Fruit fly (Drosophila melanogaster) whole organism, embryonic: ENCODE data around the gene CG3841.

ENCODE experiments used
- Antp ChIP-seq: fragments of 200-800 bp; sonication (Bioruptor generic); optimal IDR thresholded peaks from 3 replicates; lab custom pipeline; 2016; ENCODE audit warnings: missing biosample characterization, missing genetic modification characterization
- Bdp1 ChIP-seq: fragments of 200-800 bp; sonication (Bioruptor generic); optimal IDR thresholded peaks from 3 replicates; lab custom pipeline; 2016; ENCODE audit warnings: missing biosample characterization, missing genetic modification characterization
- CG10209 ChIP-seq: fragments of 200-800 bp; sonication (Bioruptor generic); optimal IDR thresholded peaks from 3 replicates; lab custom pipeline; 2017; ENCODE audit warnings: missing biosample characterization, mild to moderate bottlenecking, missing genetic modification characterization, missing genetic modification reagents
- CG10431 ChIP-seq: fragments of 200-800 bp; sonication (Bioruptor generic); optimal IDR thresholded peaks from 3 replicates; lab custom pipeline; 2018; ENCODE audit warnings: missing biosample characterization, mild to moderate bottlenecking, missing genetic modification characterization
- CG12155 ChIP-seq: fragments of 200-800 bp; sonication (Bioruptor generic); optimal IDR thresholded peaks from 3 replicates; lab custom pipeline; 2016; ENCODE audit warnings: missing biosample characterization, missing genetic modification characterization
- CG14667 ChIP-seq: fragments of 200-800 bp; sonication (Bioruptor generic); IDR thresholded peaks from 2 replicates; pipeline ENCODE4 v1.3.6; 2022; ENCODE audit warnings: missing biosample characterization, missing genetic modification characterization
- CG1602 ChIP-seq: fragments of 200-800 bp; sonication (Bioruptor generic); optimal IDR thresholded peaks from 3 replicates; lab custom pipeline; 2016; ENCODE audit warnings: missing biosample characterization, missing genetic modification characterization
- CG1832 ChIP-seq: fragments of 200-800 bp; sonication (Bioruptor generic); optimal IDR thresholded peaks from 2 replicates; lab custom pipeline; 2017; ENCODE audit warnings: missing biosample characterization, mild to moderate bottlenecking, missing genetic modification characterization, inconsistent platforms
- CG2712 ChIP-seq: fragments of 200-800 bp; optimal IDR thresholded peaks from 3 replicates; lab custom pipeline; 2019; ENCODE audit warnings: missing biosample characterization, mild to moderate bottlenecking, missing genetic modification characterization, moderate library complexity
- CG32767 ChIP-seq: fragments of 200-800 bp; sonication (Bioruptor generic); IDR thresholded peaks from 2 replicates; pipeline ENCODE4 v1.3.6; 2022; ENCODE audit warnings: missing biosample characterization, missing genetic modification characterization
- CG4282 ChIP-seq: fragments of 200-800 bp; sonication (Bioruptor generic); optimal IDR thresholded peaks from 2 replicates; lab custom pipeline; 2016; ENCODE audit warnings: missing biosample characterization, missing genetic modification characterization
- CG4707 ChIP-seq: fragments of 200-800 bp; sonication (Bioruptor generic); optimal IDR thresholded peaks from 2 replicates; lab custom pipeline; 2018; ENCODE audit warnings: missing biosample characterization, mild to moderate bottlenecking, missing genetic modification characterization, moderate library complexity
- CG6765 ChIP-seq: fragments of 200-800 bp; sonication (Bioruptor generic); optimal IDR thresholded peaks from 3 replicates; lab custom pipeline; 2017; ENCODE audit warnings: missing biosample characterization, mild to moderate bottlenecking, missing genetic modification characterization
- D19B ChIP-seq: fragments of 200-800 bp; sonication (Bioruptor generic); optimal IDR thresholded peaks from 2 replicates; lab custom pipeline; 2017; ENCODE audit warnings: missing biosample characterization, mild to moderate bottlenecking, missing genetic modification characterization
- Deaf1 ChIP-seq: fragments of 200-800 bp; optimal IDR thresholded peaks from 3 replicates; lab custom pipeline; 2019; ENCODE audit warnings: missing biosample characterization, mild to moderate bottlenecking, missing genetic modification characterization, moderate library complexity
- Dip3 ChIP-seq: fragments of 200-800 bp; sonication (Bioruptor generic); optimal IDR thresholded peaks from 3 replicates; lab custom pipeline; 2016; ENCODE audit warnings: missing biosample characterization, missing genetic modification characterization
- Doc2 ChIP-seq: fragments of 200-800 bp; sonication (Bioruptor generic); IDR thresholded peaks from 2 replicates; pipeline ENCODE4 v1.3.6; 2022; ENCODE audit warnings: missing biosample characterization, missing genetic modification characterization
- ERR ChIP-seq: fragments of 200-800 bp; sonication (Bioruptor generic); optimal IDR thresholded peaks from 2 replicates; lab custom pipeline; 2016; ENCODE audit warnings: missing biosample characterization, missing genetic modification characterization
- Fer2 ChIP-seq: fragments of 200-800 bp; sonication (Bioruptor generic); optimal IDR thresholded peaks from 2 replicates; lab custom pipeline; 2018; ENCODE audit warnings: missing biosample characterization, mild to moderate bottlenecking, missing genetic modification characterization, moderate library complexity
- HLH3B ChIP-seq: fragments of 200-800 bp; sonication (Bioruptor generic); IDR thresholded peaks from 2 replicates; pipeline ENCODE4 v1.3.6; 2022; ENCODE audit warnings: missing biosample characterization, missing genetic modification characterization
- Hmx ChIP-seq: fragments of 200-800 bp; sonication (Bioruptor generic); optimal IDR thresholded peaks from 2 replicates; lab custom pipeline; 2016; ENCODE audit warnings: missing biosample characterization, missing genetic modification characterization
- Hr51 ChIP-seq, 2 experiments: fragments of 200-800 bp; sonication (Bioruptor generic); optimal IDR thresholded peaks; 2 replicates in 1 of 2; 3 replicates in 1 of 2; lab custom pipeline; 2016 to 2018; ENCODE audit warnings: missing biosample characterization in 2 of 2, missing genetic modification characterization in 2 of 2, mild to moderate bottlenecking in 1 of 2, moderate library complexity in 1 of 2
- Lpt ChIP-seq: fragments of >200 bp; optimal IDR thresholded peaks from 2 replicates; lab custom pipeline; 2018; ENCODE audit warnings: missing biosample characterization, missing genetic modification characterization
- Mes4 ChIP-seq: fragments of 200-800 bp; sonication (Bioruptor generic); optimal IDR thresholded peaks from 2 replicates; lab custom pipeline; 2016; ENCODE audit warnings: missing biosample characterization, missing genetic modification characterization
- Six4 ChIP-seq: fragments of 200-800 bp; sonication (Bioruptor generic); optimal IDR thresholded peaks from 2 replicates; lab custom pipeline; 2016; ENCODE audit warnings: missing biosample characterization, missing genetic modification characterization
- Xrp1 ChIP-seq: fragments of 200-800 bp; sonication (Bioruptor generic); IDR thresholded peaks from 2 replicates; pipeline ENCODE4 v1.3.6; 2022; ENCODE audit warnings: missing biosample characterization, missing genetic modification characterization
- al ChIP-seq: fragments of 200-800 bp; sonication (Bioruptor generic); IDR thresholded peaks from 2 replicates; pipeline ENCODE4 v1.3.6; 2022; ENCODE audit warnings: missing biosample characterization, missing genetic modification characterization
- ara ChIP-seq: fragments of 200-800 bp; sonication (Bioruptor generic); IDR thresholded peaks from 2 replicates; pipeline ENCODE4 v1.3.6; 2022; ENCODE audit warnings: missing biosample characterization, missing genetic modification characterization
- croc ChIP-seq: fragments of 200-800 bp; sonication (Bioruptor generic); conservative IDR thresholded peaks from 3 replicates; pipeline ENCODE4 v1.3.6; 2022; ENCODE audit warnings: missing biosample characterization, missing genetic modification characterization
- disco-r ChIP-seq: fragments of 200-800 bp; sonication (Bioruptor generic); optimal IDR thresholded peaks from 2 replicates; lab custom pipeline; 2016; ENCODE audit warnings: missing biosample characterization, missing genetic modification characterization
- dmrt11E ChIP-seq: fragments of 200-800 bp; sonication (Bioruptor generic); optimal IDR thresholded peaks from 3 replicates; lab custom pipeline; 2018; ENCODE audit warnings: missing biosample characterization, mild to moderate bottlenecking, missing genetic modification characterization, moderate library complexity
- fd3F ChIP-seq: fragments of 200-800 bp; sonication (Bioruptor generic); optimal IDR thresholded peaks from 2 replicates; lab custom pipeline; 2018; ENCODE audit warnings: missing biosample characterization, mild to moderate bottlenecking, missing genetic modification characterization, moderate library complexity
- gcm2 ChIP-seq: fragments of 200-800 bp; sonication (Bioruptor generic); optimal IDR thresholded peaks from 2 replicates; lab custom pipeline; 2016; ENCODE audit warnings: missing biosample characterization, missing genetic modification characterization
- insv ChIP-seq, 2 experiments: fragments of 200-800 bp; sonication (Bioruptor generic); optimal IDR thresholded peaks; 3 replicates each; lab custom pipeline; 2016 to 2018; ENCODE audit warnings: missing biosample characterization in 2 of 2, missing genetic modification characterization in 2 of 2
- jigr1 ChIP-seq: fragments of 200-800 bp; sonication (Bioruptor generic); IDR thresholded peaks from 3 replicates; pipeline ENCODE4 v1.3.6; 2022; ENCODE audit warnings: missing biosample characterization, missing genetic modification characterization
- jumu ChIP-seq: fragments of 200-800 bp; sonication (Bioruptor generic); optimal IDR thresholded peaks from 3 replicates; lab custom pipeline; 2016; ENCODE audit warnings: missing biosample characterization, missing genetic modification characterization
- kay ChIP-seq: fragments of 200-800 bp; sonication (Bioruptor generic); optimal IDR thresholded peaks from 2 replicates; lab custom pipeline; 2016; ENCODE audit warnings: missing biosample characterization, missing genetic modification characterization
- lab ChIP-seq: fragments of 200-800 bp; sonication (Bioruptor generic); optimal IDR thresholded peaks from 3 replicates; lab custom pipeline; 2017; ENCODE audit warnings: missing biosample characterization, missing genetic modification characterization, mild to moderate bottlenecking, moderate library complexity, missing genetic modification reagents
- nmo ChIP-seq: fragments of 200-800 bp; sonication (Bioruptor generic); optimal IDR thresholded peaks from 2 replicates; lab custom pipeline; 2018; ENCODE audit warnings: missing biosample characterization, mild to moderate bottlenecking, missing genetic modification characterization, moderate library complexity
- p53 ChIP-seq: fragments of 200-800 bp; sonication (Bioruptor generic); optimal IDR thresholded peaks from 2 replicates; lab custom pipeline; 2016; ENCODE audit warnings: missing biosample characterization, missing genetic modification characterization
- peb ChIP-seq: fragments of 200-800 bp; sonication (Bioruptor generic); IDR thresholded peaks from 2 replicates; pipeline ENCODE4 v1.3.6; 2022; ENCODE audit warnings: missing biosample characterization, missing genetic modification characterization
- pho ChIP-seq: fragments of 200-800 bp; sonication (Bioruptor generic); optimal IDR thresholded peaks from 2 replicates; lab custom pipeline; 2016; ENCODE audit warnings: missing biosample characterization, missing genetic modification characterization
- prd ChIP-seq, 3 experiments: fragments of >200 bp in 2 of 3; fragments of 200-800 bp in 1 of 3; sonication (Bioruptor generic) in 1 of 3; optimal IDR thresholded peaks in 2 of 3; IDR thresholded peaks in 1 of 3; 2 replicates in 2 of 3; 3 replicates in 1 of 3; pipeline versions ENCODE4 v1.3.6 to Lab custom; 2017 to 2022; ENCODE audit warnings: missing biosample characterization in 1 of 3, missing genetic modification characterization in 1 of 3
- pum ChIP-seq: fragments of 200-800 bp; sonication (Bioruptor generic); optimal IDR thresholded peaks from 2 replicates; lab custom pipeline; 2016; ENCODE audit warnings: missing biosample characterization, missing genetic modification characterization
- ranshi ChIP-seq: fragments of 200-800 bp; sonication (Bioruptor generic); IDR thresholded peaks from 2 replicates; pipeline ENCODE4 v1.3.6; 2022; ENCODE audit warnings: missing biosample characterization, missing genetic modification characterization
- sd ChIP-seq: fragments of 200-800 bp; sonication (Bioruptor generic); optimal IDR thresholded peaks from 3 replicates; lab custom pipeline; 2018; ENCODE audit warnings: missing biosample characterization, mild to moderate bottlenecking, missing genetic modification characterization, moderate library complexity
- sens-2 ChIP-seq: fragments of 200-800 bp; sonication (Bioruptor generic); IDR thresholded peaks from 2 replicates; pipeline ENCODE4 v1.3.6; 2022; ENCODE audit warnings: missing biosample characterization, missing genetic modification characterization
- so ChIP-seq: fragments of 200-800 bp; sonication (Bioruptor generic); IDR thresholded peaks from 3 replicates; pipeline ENCODE4 v1.3.6; 2022; ENCODE audit warnings: missing biosample characterization, missing genetic modification characterization
- usp ChIP-seq: fragments of >200 bp; optimal IDR thresholded peaks from 2 replicates; lab custom pipeline; 2017; ENCODE audit warnings: missing biosample characterization, missing genetic modification characterization
- vnd ChIP-seq: fragments of 200-800 bp; sonication (Bioruptor generic); IDR thresholded peaks from 3 replicates; pipeline ENCODE4 v1.3.6; 2022; ENCODE audit warnings: missing biosample characterization, missing genetic modification characterization; ENCODE audit not compliant: partially characterized antibody
- wdn ChIP-seq: fragments of 200-800 bp; sonication (Bioruptor generic); IDR thresholded peaks from 2 replicates; pipeline ENCODE4 v1.3.6; 2022; ENCODE audit warnings: missing biosample characterization, missing genetic modification characterization
- yki ChIP-seq: fragments of >200 bp; optimal IDR thresholded peaks from 3 replicates; lab custom pipeline; 2018

Gene CG3841

DNA sequence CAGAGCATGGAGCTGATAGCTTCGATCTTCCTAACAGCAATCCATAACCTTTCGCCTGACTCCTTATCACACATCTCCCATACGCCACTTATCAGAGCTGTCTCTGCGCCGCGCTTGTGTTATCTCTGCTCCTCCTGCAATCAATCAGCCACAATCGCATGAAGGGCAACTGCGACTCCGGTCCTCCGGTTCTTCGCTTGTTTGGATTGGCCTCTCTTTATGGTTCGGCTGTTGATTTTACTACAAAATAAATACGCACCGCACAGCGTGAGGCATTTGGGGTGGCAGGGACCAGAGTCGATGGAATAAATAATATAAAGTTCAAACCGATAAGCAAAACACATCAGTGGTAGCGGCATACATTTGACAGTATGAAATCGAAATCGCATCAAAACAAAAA lies 43.8 kb downstream of the CG3841 start (continued):
- TF ChIP-seq sens-2 (GFP tag; lab: Robert Waterston, UW), result 0 out of 2 replicates have a peak, but pooled peaks have one; percentile 37
- TF ChIP-seq pho (GFP tag; lab: Kevin White, UChicago), result no peak
- TF ChIP-seq ERR (GFP tag; lab: Kevin White, UChicago), result peak; percentile 44
- peak; percentile 46 for TF ChIP-seq CG4707 (GFP tag; lab: Kevin White, UChicago)
- no peak for TF ChIP-seq Doc2 (GFP tag; lab: Robert Waterston, UW)
- TF ChIP-seq CG14667 (GFP tag; lab: Robert Waterston, UW), result peak; percentile 26; the same call in 1 of the 2 replicates
- no peak for TF ChIP-seq CG4282 (GFP tag; lab: Kevin White, UChicago)
- TF ChIP-seq dmrt11E, result peak; percentile 83
- no peak for TF ChIP-seq CG1832 (GFP tag; lab: Kevin White, UChicago)
- peak; percentile 39; the same call in 1 of the 3 replicates for TF ChIP-seq croc (GFP tag; lab: Robert Waterston, UW)
- no peak for TF ChIP-seq Dip3 (GFP tag; lab: Kevin White, UChicago)
- TF ChIP-seq Hmx (GFP tag; lab: Kevin White, UChicago), result no peak
- peak; percentile 9 for TF ChIP-seq nmo (GFP tag; lab: Kevin White, UChicago)
- peak; percentile 41 for TF ChIP-seq p53 (GFP tag; lab: Kevin White, UChicago)
- TF ChIP-seq CG6765 (GFP tag; lab: Kevin White, UChicago), result no peak
- TF ChIP-seq insv (GFP tag; optimal IDR thresholded peaks at IDR 0.05; lab: Kevin White, UChicago), result no peak
- TF ChIP-seq Mes4 (GFP tag; lab: Kevin White, UChicago), result peak; percentile 57
- TF ChIP-seq vnd (GFP tag; lab: Robert Waterston, UW), result no peak
- TF ChIP-seq disco-r (GFP tag; lab: Kevin White, UChicago), result peak; percentile 1
- TF ChIP-seq Hr51 (GFP tag; optimal IDR thresholded peaks at IDR 0.05; lab: Kevin White, UChicago), result peak in 1 of 2 experiments; percentile 70
- no peak for TF ChIP-seq gcm2 (GFP tag; lab: Kevin White, UChicago)
- 0 out of 3 replicates have a peak, but pooled peaks have one; percentile 47 for TF ChIP-seq so (GFP tag; lab: Robert Waterston, UW)
- peak; percentile 71 for TF ChIP-seq CG10209 (GFP tag; lab: Kevin White, UChicago)
- TF ChIP-seq CG32767 (GFP tag; lab: Robert Waterston, UW), result no peak
- no peak for TF ChIP-seq CG12155 (GFP tag; lab: Kevin White, UChicago)
- TF ChIP-seq jumu (GFP tag; lab: Kevin White, UChicago), result peak; percentile 43
- peak; percentile 92 for TF ChIP-seq Xrp1
- TF ChIP-seq kay (GFP tag; lab: Kevin White, UChicago), result peak; percentile 66
- TF ChIP-seq HLH3B, result peak; percentile 66; the same call in 1 of the 2 replicates
- no peak for TF ChIP-seq jigr1
- peak; percentile 80 for TF ChIP-seq lab (GFP tag; lab: Kevin White, UChicago)
- peak; percentile 49 for TF ChIP-seq Six4 (GFP tag; lab: Kevin White, UChicago)
- no peak for TF ChIP-seq D19B (GFP tag; lab: Kevin White, UChicago)
- TF ChIP-seq Deaf1 (tag; lab: Kevin White, UChicago), result no peak
- no peak for TF ChIP-seq fd3F (GFP tag; lab: Kevin White, UChicago)
- no peak for TF ChIP-seq Lpt (GFP tag; lab: Kevin White, UChicago)
- no peak for TF ChIP-seq prd (optimal IDR thresholded peaks at IDR 0.05; lab: Kevin White, UChicago)
- TF ChIP-seq prd (GFP tag; IDR thresholded peaks at IDR 0.05; lab: Robert Waterston, UW), result peak; percentile 69
- TF ChIP-seq wdn, result no peak
- TF ChIP-seq peb (GFP tag; lab: Robert Waterston, UW), result peak; percentile 42; the same call in 1 of the 2 replicates
- TF ChIP-seq CG10431 (GFP tag; lab: Kevin White, UChicago), result no peak
- no peak for TF ChIP-seq yki (lab: Kevin White, UChicago)
- peak; percentile 34 for TF ChIP-seq Fer2 (tag; lab: Kevin White, UChicago)
- peak; percentile 34 for TF ChIP-seq CG1602 (GFP tag; lab: Kevin White, UChicago)
- no peak for TF ChIP-seq al (GFP tag; lab: Robert Waterston, UW)
- TF ChIP-seq ranshi (GFP tag; lab: Robert Waterston, UW), result peak; percentile 26; the same call in 1 of the 2 replicates
- TF ChIP-seq pum (GFP tag; lab: Kevin White, UChicago), result peak; percentile 26
- TF ChIP-seq ara, result peak; percentile 80
- TF ChIP-seq usp (GFP tag; lab: Kevin White, UChicago), result no peak
- peak; percentile 41 for TF ChIP-seq Antp (GFP tag; lab: Kevin White, UChicago)
- peak; percentile 71 for TF ChIP-seq CG2712
- TF ChIP-seq Bdp1 (GFP tag; lab: Kevin White, UChicago), result peak; percentile 52
- TF ChIP-seq sd (tag; lab: Kevin White, UChicago), result no peak
